Worm (Caenorhabditis elegans): ENCODE measurements around the gene ZC412.10.
"Not testable (repeated sequence)": the region's sequence is repeated elsewhere in the genome, so short reads cannot be mapped to it uniquely, and the experiment has no call there.

Gene ZC412.10

DNA sequence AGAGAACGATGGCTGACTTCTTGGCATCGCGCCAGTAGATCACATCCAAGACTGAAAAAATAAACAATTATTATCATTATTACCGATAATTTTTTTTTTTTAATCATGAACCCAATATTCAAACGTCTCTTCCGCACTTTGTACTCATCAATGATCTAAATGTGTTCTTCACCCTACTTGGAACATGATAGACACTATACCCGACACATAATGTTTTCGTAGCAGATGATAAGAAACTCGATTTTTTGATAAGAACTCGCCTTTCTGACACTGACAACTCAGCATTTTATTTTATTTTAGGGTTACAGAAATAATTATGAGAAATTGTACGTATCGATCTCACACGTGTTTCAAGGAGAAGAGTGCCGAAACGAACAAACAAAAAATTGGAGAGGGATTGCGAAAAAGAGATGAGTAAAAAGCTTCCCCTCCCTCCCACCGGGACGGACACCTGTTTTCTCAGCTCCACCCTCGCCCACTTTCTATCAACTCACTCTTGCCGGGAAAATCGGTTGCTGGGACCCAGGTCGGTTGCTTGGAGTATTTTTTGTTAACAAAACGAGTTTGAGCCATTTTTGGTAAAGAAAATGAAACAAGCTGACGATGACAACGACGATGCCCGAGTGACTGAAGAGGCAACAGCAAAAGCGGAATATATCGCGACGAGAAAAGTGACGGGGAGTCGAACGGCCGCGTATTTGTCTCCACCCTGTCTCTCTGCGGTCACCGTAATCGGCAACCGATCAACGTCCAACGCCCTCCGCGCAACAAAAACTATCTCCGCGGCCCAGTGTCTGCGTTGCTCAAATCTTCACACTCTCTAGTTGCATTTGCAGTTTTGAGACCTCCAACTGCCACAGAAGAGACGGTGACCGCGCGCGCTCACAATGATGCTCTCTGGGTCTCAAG, 46.1 kb downstream of the ZC412.10 start:
- no peak for TF ChIP-seq ref-1 (GFP tag; conservative IDR thresholded peaks at IDR 0.05)
- no peak for TF ChIP-seq klf-2 (GFP tag; conservative IDR thresholded peaks at IDR 0.05)
- no peak for TF ChIP-seq tab-1 (GFP tag; IDR thresholded peaks at IDR 0.05)
- no peak for TF ChIP-seq T22C8.4 (GFP tag; IDR thresholded peaks at IDR 0.05)
- 0 out of 2 replicates have a peak, but pooled peaks have one; percentile 33 for TF ChIP-seq flt-1 (GFP tag; IDR thresholded peaks at IDR 0.05)
- no peak for TF ChIP-seq ztf-23 (GFP tag; IDR thresholded peaks at IDR 0.05)
- TF ChIP-seq cog-1 (tag; optimal IDR thresholded peaks at IDR 0.05): no peak
- TF ChIP-seq ztf-29 (GFP tag; IDR thresholded peaks at IDR 0.05): 0 out of 2 replicates have a peak, but pooled peaks have one; percentile 5

- TF ChIP-seq cog-1 (tag; optimal IDR thresholded peaks at IDR 0.05): no peak
- no peak for TF ChIP-seq T22C8.4 (GFP tag; IDR thresholded peaks at IDR 0.05)
- TF ChIP-seq ztf-23 (GFP tag; IDR thresholded peaks at IDR 0.05): no peak
- TF ChIP-seq flt-1 (GFP tag; IDR thresholded peaks at IDR 0.05): no peak
- TF ChIP-seq med-1 (GFP tag; optimal IDR thresholded peaks at IDR 0.05; ENCODE audit: insufficient read depth): no peak
- no peak for TF ChIP-seq ref-1 (GFP tag; conservative IDR thresholded peaks at IDR 0.05)
- no peak for TF ChIP-seq tab-1 (GFP tag; IDR thresholded peaks at IDR 0.05)
- no peak for TF ChIP-seq klf-2 (GFP tag; conservative IDR thresholded peaks at IDR 0.05)
- TF ChIP-seq ztf-29 (GFP tag; IDR thresholded peaks at IDR 0.05): 0 out of 2 replicates have a peak, but pooled peaks have one; percentile 17
Measured at ce11 chrV:14828407-14828806, 48.2 kb downstream of the ZC412.10 start.

ce11 chrV:14826952-14827351, 49.7 kb downstream of the ZC412.10 start, which contains the start of gene nspa-8:
TSS of gene nspa-8 (minus strand) at chrV:14827052.
- not testable (repeated sequence) for TF ChIP-seq klf-2 (GFP tag; conservative IDR thresholded peaks at IDR 0.05); T22C8.4 (GFP tag; IDR thresholded peaks at IDR 0.05); tab-1 (GFP tag; IDR thresholded peaks at IDR 0.05)
